Fruit fly (Drosophila melanogaster): Measurements from ENCODE around the gene inaF-A.
A peak's percentile ranks its signal among the peaks of the same experiment; 100 is the strongest.

DNA sequence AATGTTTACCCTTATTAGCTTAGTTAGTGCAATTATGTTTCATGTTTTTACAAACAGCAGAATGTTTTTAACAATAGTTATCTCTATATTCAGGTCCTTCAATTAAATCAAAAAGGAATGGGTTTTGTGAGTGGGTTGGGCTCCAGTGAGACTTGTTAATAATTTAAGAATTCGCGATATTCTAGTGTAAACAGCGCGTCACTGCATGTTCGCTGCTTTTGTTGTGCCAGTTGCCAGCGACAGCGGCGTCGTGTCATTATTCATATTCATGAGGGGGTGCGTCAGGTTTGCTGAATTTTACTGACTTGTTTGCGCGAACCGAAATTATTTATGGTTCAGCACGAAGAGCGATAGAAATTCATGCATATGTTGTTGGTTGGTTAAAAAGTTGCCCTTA, 18.4 kb downstream of the inaF-A start, which contains the start of gene Amun:
- TF ChIP-seq psq (GFP tag; optimal IDR thresholded peaks at IDR 0.05) (no peak), Vsx2 (GFP tag; optimal IDR thresholded peaks at IDR 0.05; ENCODE audit: partially characterized antibody) (no peak), jim (GFP tag; optimal IDR thresholded peaks at IDR 0.05) (no peak), Dfd (GFP tag; optimal IDR thresholded peaks at IDR 0.05) (no peak), dmrt93B (GFP tag; optimal IDR thresholded peaks at IDR 0.05) (no peak), br (GFP tag; optimal IDR thresholded peaks at IDR 0.05) (peak; percentile 5), fru (GFP tag; optimal IDR thresholded peaks at IDR 0.05) (peak; percentile 64), lola (GFP tag; optimal IDR thresholded peaks at IDR 0.05) (no peak), Myc (optimal IDR thresholded peaks at IDR 0.05) (no peak), dl (GFP tag; optimal IDR thresholded peaks at IDR 0.05; ENCODE audit: insufficient read depth in 1 of 2, partially characterized antibody in 2 of 2) (no peak)

All from whole organism, wandering third instar larva.